Fruit fly (Drosophila melanogaster) whole organism, pupa: Measurements from ENCODE around the gene CG13244.

ENCODE experiments used
- CG10348 ChIP-seq: fragments of 200-800 bp; sonication (Bioruptor generic); IDR thresholded peaks from 2 replicates; pipeline ENCODE4 v1.3.6; 2022; ENCODE audit warnings: missing biosample characterization, missing genetic modification characterization
- CG12605 ChIP-seq: fragments of 200-800 bp; sonication (Bioruptor generic); IDR thresholded peaks from 2 replicates; pipeline ENCODE4 v1.3.6; 2022; ENCODE audit warnings: missing biosample characterization, missing genetic modification characterization
- CG17806 ChIP-seq: fragments of 200-800 bp; sonication (Bioruptor generic); optimal IDR thresholded peaks from 2 replicates; lab custom pipeline; 2018; ENCODE audit warnings: missing biosample characterization, mild to moderate bottlenecking, missing genetic modification characterization, moderate library complexity
- CG32121 ChIP-seq: fragments of 200-800 bp; sonication (Bioruptor generic); IDR thresholded peaks from 2 replicates; pipeline ENCODE4 v1.3.6; 2022; ENCODE audit warnings: missing biosample characterization, missing genetic modification characterization
- CG34367 ChIP-seq: fragments of 200-800 bp; sonication (Bioruptor generic); optimal IDR thresholded peaks from 2 replicates; lab custom pipeline; 2018; ENCODE audit warnings: missing biosample characterization, mild to moderate bottlenecking, missing genetic modification characterization
- CG4496 ChIP-seq: fragments of 200-800 bp; sonication (Bioruptor generic); IDR thresholded peaks from 3 replicates; pipeline ENCODE4 v1.3.6; 2022; ENCODE audit warnings: missing biosample characterization, missing genetic modification characterization
- CG8159 ChIP-seq: fragments of 200-800 bp; sonication (Bioruptor generic); optimal IDR thresholded peaks from 3 replicates; lab custom pipeline; 2018; ENCODE audit warnings: missing biosample characterization, mild to moderate bottlenecking, missing genetic modification characterization, moderate library complexity
- CG8301 ChIP-seq: fragments of 200-800 bp; sonication (Bioruptor generic); optimal IDR thresholded peaks from 2 replicates; lab custom pipeline; 2018; ENCODE audit warnings: missing biosample characterization, mild to moderate bottlenecking, missing genetic modification characterization
- D1 ChIP-seq: fragments of 200-800 bp; sonication (Bioruptor generic); optimal IDR thresholded peaks from 2 replicates; lab custom pipeline; 2018; ENCODE audit warnings: missing biosample characterization, mild to moderate bottlenecking, missing genetic modification characterization, moderate library complexity
- EcR ChIP-seq: fragments of 200-800 bp; sonication (Bioruptor generic); optimal IDR thresholded peaks from 3 replicates; lab custom pipeline; 2019; ENCODE audit warnings: missing biosample characterization, missing genetic modification characterization, mild to moderate bottlenecking, moderate library complexity, missing genetic modification reagents
- Ets98B ChIP-seq: fragments of 200-800 bp; sonication (Bioruptor generic); IDR thresholded peaks from 2 replicates; pipeline ENCODE4 v1.3.6; 2022; ENCODE audit warnings: missing biosample characterization, missing genetic modification characterization
- gl ChIP-seq: fragments of 200-800 bp; sonication (Bioruptor generic); optimal IDR thresholded peaks from 2 replicates; lab custom pipeline; 2018; ENCODE audit warnings: missing biosample characterization, mild to moderate bottlenecking, missing genetic modification characterization
- rn ChIP-seq: fragments of 200-800 bp; sonication (Bioruptor generic); IDR thresholded peaks from 2 replicates; pipeline ENCODE4 v1.3.6; 2022; ENCODE audit warnings: missing biosample characterization, missing genetic modification characterization

DNA sequence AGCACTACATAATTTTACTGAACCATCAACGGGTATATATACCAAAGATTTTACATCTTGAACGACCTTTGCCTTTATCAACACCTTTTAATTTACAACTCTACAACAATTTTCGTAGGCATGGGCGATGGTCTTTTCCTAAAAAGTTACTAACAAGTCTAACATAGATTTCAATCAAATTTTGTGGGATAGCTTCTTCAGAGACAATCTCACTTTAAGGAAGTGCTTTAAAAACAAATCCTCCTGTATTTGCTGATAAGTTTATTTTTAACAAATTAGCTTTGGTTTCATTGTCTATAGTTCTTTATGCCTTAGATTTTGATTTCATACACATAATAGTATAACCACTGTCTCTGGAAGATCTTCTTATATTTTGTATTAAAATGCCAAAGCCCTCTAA is 40.9 kb downstream of the CG13244 start, which contains the start of gene CG18063:
- TF ChIP-seq rn (GFP tag; lab: Robert Waterston, UW) (no peak), EcR (GFP tag; lab: Kevin White, UChicago) (no peak), CG10348 (GFP tag; lab: Robert Waterston, UW) (no peak), gl (tag; lab: Kevin White, UChicago) (no peak), Ets98B (GFP tag; lab: Robert Waterston, UW) (no peak), D1 (no peak), CG32121 (GFP tag; lab: Robert Waterston, UW) (no peak), CG8301 (no peak), CG4496 (GFP tag; lab: Robert Waterston, UW) (no peak), CG12605 (GFP tag; lab: Robert Waterston, UW) (no peak), CG17806 (tag; lab: Kevin White, UChicago) (no peak), CG8159 (tag; lab: Kevin White, UChicago) (no peak), CG34367 (tag; lab: Kevin White, UChicago) (no peak)
